ENCODE assay signal across 2 worm cellular contexts in genomic region chrII:7790324-7790898, ce11.
A peak's percentile ranks its signal among the peaks of the same experiment; 100 is the strongest.
TF ChIP-seq lines count a peak whose summit lies in the region.

Gene srlf-1 (plus strand): TSS chrII:7790591.

TF ChIP-seq in whole organism, L1 larva, 84 proteins besides CTCF, POLR2A, EP300 and RAD21 (continued from another document):
- no peak for TF ChIP-seq pqm-1 (tag; optimal IDR thresholded peaks at IDR 0.05; lab: Kevin White, UChicago)
- peak; percentile 66 for TF ChIP-seq nhr-85 (tag; lab: Kevin White, UChicago)
- TF ChIP-seq egl-27 (tag; optimal IDR thresholded peaks at IDR 0.05; lab: Kevin White, UChicago), result no peak
- peak in 1 of 2 experiments; percentile 18 for TF ChIP-seq lsy-2 (tag; optimal IDR thresholded peaks at IDR 0.05; lab: Kevin White, UChicago)
- TF ChIP-seq nhr-20 (tag; optimal IDR thresholded peaks at IDR 0.05; lab: Kevin White, UChicago), result peak; percentile 39
- peak; percentile 77 for TF ChIP-seq ama-1 (optimal IDR thresholded peaks at IDR 0.05; lab: Kevin White, UChicago)
- no peak for TF ChIP-seq mab-9 (GFP tag; IDR thresholded peaks at IDR 0.05; lab: Robert Waterston, UW)
- TF ChIP-seq nhr-19 (GFP tag; conservative IDR thresholded peaks at IDR 0.05; lab: Robert Waterston, UW), result peak; percentile 19; the same call in 1 of the 2 replicates
- TF ChIP-seq lin-14 (GFP tag; optimal IDR thresholded peaks at IDR 0.05; lab: Kevin White, UChicago), result peak; percentile 50
- TF ChIP-seq nhr-71 (tag; optimal IDR thresholded peaks at IDR 0.05; lab: Kevin White, UChicago), result peak; percentile 33
- TF ChIP-seq blmp-1 (tag; optimal IDR thresholded peaks at IDR 0.05; lab: Kevin White, UChicago), result peak; percentile 83
- no peak for TF ChIP-seq efl-1 (optimal IDR thresholded peaks at IDR 0.05; lab: Kevin White, UChicago)
- TF ChIP-seq efl-1 (GFP tag; optimal IDR thresholded peaks at IDR 0.05 in 1 of 2; lab: Kevin White, UChicago), result peak in 1 of 2 experiments; percentile 47
- TF ChIP-seq fkh-4 (tag; optimal IDR thresholded peaks at IDR 0.05; lab: Kevin White, UChicago; ENCODE audit: borderline replicate concordance), result no peak

TF ChIP-seq in whole organism, L2 larva, 48 proteins besides CTCF, POLR2A, EP300 and RAD21 (continued from another document):
- TF ChIP-seq sma-9 (GFP tag; optimal IDR thresholded peaks at IDR 0.05; lab: Kevin White, UChicago), result peak; percentile 68
- TF ChIP-seq sma-9 (tag; optimal IDR thresholded peaks at IDR 0.05; lab: Kevin White, UChicago), result no peak
- TF ChIP-seq dmd-4 (tag; optimal IDR thresholded peaks at IDR 0.05; lab: Kevin White, UChicago), result no peak
